Worm (Caenorhabditis elegans) whole organism, L1 larva: Measurements from ENCODE around the gene chst-1.
A peak's percentile ranks its signal among the peaks of the same experiment; 100 is the strongest.

ENCODE experiments used
- C04F5.9 ChIP-seq: sonication (generic microtip); optimal IDR thresholded peaks from 2 replicates; lab custom pipeline; 2016; ENCODE audit warnings: missing genetic modification characterization, missing compliant biosample characterization
- C16A3.4 ChIP-seq: fragments of 150-350 bp; optimal IDR thresholded peaks from 2 replicates; lab custom pipeline; 2014; ENCODE audit warnings: missing biosample characterization, missing genetic modification characterization
- alr-1 ChIP-seq: fragments of 200-800 bp; sonication (Bioruptor generic); optimal IDR thresholded peaks from 2 replicates; lab custom pipeline; 2018; ENCODE audit warnings: borderline replicate concordance, mild to moderate bottlenecking, missing genetic modification characterization, missing compliant biosample characterization
- aly-2 ChIP-seq: fragments of 150-350 bp; optimal IDR thresholded peaks from 2 replicates; lab custom pipeline; 2014; ENCODE audit warnings: missing biosample characterization, missing genetic modification characterization
- ama-1 ChIP-seq: fragments of 150-350 bp; optimal IDR thresholded peaks from 2 replicates; lab custom pipeline; 2014
- blmp-1 ChIP-seq: fragments of 150-350 bp; optimal IDR thresholded peaks from 2 replicates; lab custom pipeline; 2014; ENCODE audit warnings: missing biosample characterization, missing genetic modification characterization
- ceh-82 ChIP-seq, 3 experiments: fragments of 150-350 bp in 1 of 3; sonication (generic microtip) in 2 of 3; optimal IDR thresholded peaks; 2 replicates each; lab custom pipeline; 2014 to 2017; ENCODE audit warnings: missing biosample characterization in 3 of 3, missing genetic modification characterization in 3 of 3
- dpl-1 ChIP-seq, 3 experiments: fragments of 150-350 bp in 2 of 3; sonication (generic microtip) in 1 of 3; optimal IDR thresholded peaks; 2 replicates each; lab custom pipeline; 2014 to 2017; ENCODE audit warnings: missing biosample characterization in 3 of 3, missing genetic modification characterization in 3 of 3, missing genetic modification reagents in 3 of 3
- dsc-1 ChIP-seq: sonication (generic microtip); optimal IDR thresholded peaks from 2 replicates; lab custom pipeline; 2016; ENCODE audit warnings: mild to moderate bottlenecking, missing genetic modification characterization, missing compliant biosample characterization
- efl-1 ChIP-seq, 4 experiments: fragments of 150-350 bp; optimal IDR thresholded peaks in 3 of 4; peaks in 1 of 4; 1 replicate in 1 of 4; 2 replicates in 3 of 4; lab custom pipeline; 2014; ENCODE audit warnings: missing biosample characterization in 2 of 4, missing genetic modification characterization in 2 of 4, missing genetic modification reagents in 2 of 4
- efl-3 ChIP-seq: fragments of 200-800 bp; sonication (Bioruptor generic); optimal IDR thresholded peaks from 2 replicates; lab custom pipeline; 2018; ENCODE audit warnings: mild to moderate bottlenecking, missing genetic modification characterization, missing compliant biosample characterization
- egl-13 ChIP-seq: sonication (generic microtip); optimal IDR thresholded peaks from 2 replicates; lab custom pipeline; 2016; ENCODE audit warnings: missing genotype, missing genetic modification reagents, missing genetic modification characterization, missing compliant biosample characterization
- fkh-4 ChIP-seq: sonication (generic microtip); optimal IDR thresholded peaks from 2 replicates; lab custom pipeline; 2016; ENCODE audit warnings: missing compliant biosample characterization, missing genetic modification characterization, borderline replicate concordance
- grh-1 ChIP-seq: fragments of 200-800 bp; sonication (Bioruptor generic); IDR thresholded peaks from 2 replicates; pipeline ENCODE4 v1.3.6; 2022; ENCODE audit warnings: missing genetic modification reagents, missing genetic modification characterization, missing compliant biosample characterization
- hlh-17 ChIP-seq: fragments of 200-800 bp; sonication (Bioruptor generic); optimal IDR thresholded peaks from 2 replicates; lab custom pipeline; 2018; ENCODE audit warnings: missing genetic modification characterization, mild to moderate bottlenecking, missing compliant biosample characterization, moderate library complexity, borderline replicate concordance
- hlh-4 ChIP-seq: sonication (generic microtip); optimal IDR thresholded peaks from 2 replicates; lab custom pipeline; 2016; ENCODE audit warnings: mild to moderate bottlenecking, missing genetic modification characterization, missing compliant biosample characterization
- irx-1 ChIP-seq: sonication (generic microtip); optimal IDR thresholded peaks from 2 replicates; lab custom pipeline; 2016; ENCODE audit warnings: missing genetic modification characterization, missing compliant biosample characterization
- isw-1 ChIP-seq: fragments of 200-800 bp; sonication (Bioruptor generic); IDR thresholded peaks from 2 replicates; pipeline ENCODE4 v1.3.6; 2022; ENCODE audit warnings: missing genetic modification characterization, missing compliant biosample characterization
- lin-13 ChIP-seq: fragments of 150-350 bp; optimal IDR thresholded peaks from 2 replicates; lab custom pipeline; 2014; ENCODE audit warnings: missing biosample characterization, missing genetic modification reagents, missing genetic modification characterization
- lin-14 ChIP-seq: fragments of 200-800 bp; sonication (Bioruptor generic); optimal IDR thresholded peaks from 2 replicates; lab custom pipeline; 2018; ENCODE audit warnings: mild to moderate bottlenecking, missing genetic modification characterization, moderate library complexity, missing compliant biosample characterization
- lir-3 ChIP-seq: sonication (generic microtip); optimal IDR thresholded peaks from 2 replicates; lab custom pipeline; 2016; ENCODE audit warnings: mild to moderate bottlenecking, missing genetic modification characterization, moderate library complexity, missing compliant biosample characterization; ENCODE audit not compliant: poor library complexity
- lsy-2 ChIP-seq, 2 experiments: fragments of 150-350 bp; optimal IDR thresholded peaks; 2 replicates each; lab custom pipeline; 2014; ENCODE audit warnings: missing biosample characterization in 2 of 2, missing genetic modification characterization in 2 of 2
- mab-9 ChIP-seq: fragments of 200-800 bp; sonication (Bioruptor generic); IDR thresholded peaks from 2 replicates; pipeline ENCODE4 v1.3.6; 2022; ENCODE audit warnings: missing genetic modification reagents, missing genetic modification characterization, missing compliant biosample characterization
- mep-1 ChIP-seq: fragments of 150-350 bp; optimal IDR thresholded peaks from 2 replicates; lab custom pipeline; 2014; ENCODE audit warnings: missing biosample characterization, missing genetic modification characterization
- nhr-11 ChIP-seq: fragments of 150-350 bp; optimal IDR thresholded peaks from 2 replicates; lab custom pipeline; 2014; ENCODE audit warnings: missing biosample characterization, missing genetic modification characterization
- nhr-19 ChIP-seq: fragments of 200-800 bp; sonication (Bioruptor generic); conservative IDR thresholded peaks from 2 replicates; pipeline ENCODE4 v1.3.6; 2022; ENCODE audit warnings: missing genetic modification characterization, missing compliant biosample characterization
- nhr-237 ChIP-seq: fragments of 150-350 bp; optimal IDR thresholded peaks from 2 replicates; lab custom pipeline; 2014; ENCODE audit warnings: missing biosample characterization, missing genetic modification characterization
- nhr-28 ChIP-seq: fragments of 150-350 bp; optimal IDR thresholded peaks from 2 replicates; lab custom pipeline; 2014; ENCODE audit warnings: missing biosample characterization, missing genetic modification characterization
- nhr-71 ChIP-seq: sonication (generic microtip); optimal IDR thresholded peaks from 2 replicates; lab custom pipeline; 2016; ENCODE audit warnings: mild to moderate bottlenecking, missing genetic modification characterization, moderate library complexity, missing compliant biosample characterization
- nhr-77 ChIP-seq: fragments of 150-350 bp; optimal IDR thresholded peaks from 2 replicates; lab custom pipeline; 2014; ENCODE audit warnings: missing biosample characterization, missing genetic modification characterization
- pag-3 ChIP-seq: sonication (generic microtip); optimal IDR thresholded peaks from 2 replicates; lab custom pipeline; 2017; ENCODE audit warnings: missing genetic modification characterization, mild to moderate bottlenecking, missing compliant biosample characterization, antibody characterized with exemption, borderline replicate concordance; ENCODE audit not compliant: insufficient read depth
- pqm-1 ChIP-seq: sonication (generic microtip); optimal IDR thresholded peaks from 3 replicates; lab custom pipeline; 2017; ENCODE audit warnings: missing biosample characterization, missing genetic modification characterization
- snu-23 ChIP-seq: sonication (generic microtip); optimal IDR thresholded peaks from 2 replicates; lab custom pipeline; 2016; ENCODE audit warnings: missing genetic modification characterization, missing compliant biosample characterization
- sox-4 ChIP-seq: sonication (generic microtip); optimal IDR thresholded peaks from 2 replicates; lab custom pipeline; 2016; ENCODE audit warnings: missing genetic modification characterization, missing compliant biosample characterization
- sptf-1 ChIP-seq: fragments of 150-350 bp; optimal IDR thresholded peaks from 2 replicates; lab custom pipeline; 2014; ENCODE audit warnings: missing biosample characterization, missing genetic modification characterization
- swsn-7 ChIP-seq: sonication (generic microtip); optimal IDR thresholded peaks from 2 replicates; lab custom pipeline; 2016; ENCODE audit warnings: missing genetic modification characterization, missing compliant biosample characterization
- tbx-2 ChIP-seq: sonication (generic microtip); optimal IDR thresholded peaks from 2 replicates; lab custom pipeline; 2016; ENCODE audit warnings: missing genetic modification characterization, missing compliant biosample characterization
- unc-30 ChIP-seq: sonication (generic microtip); optimal IDR thresholded peaks from 2 replicates; lab custom pipeline; 2017; ENCODE audit warnings: missing biosample characterization, missing genetic modification characterization
- unc-62 ChIP-seq: fragments of 150-350 bp; optimal IDR thresholded peaks from 2 replicates; lab custom pipeline; 2014; ENCODE audit warnings: missing biosample characterization, missing genetic modification reagents, missing genetic modification characterization
- unc-98 ChIP-seq: fragments of 200-800 bp; sonication (Bioruptor generic); IDR thresholded peaks from 2 replicates; pipeline ENCODE4 v1.3.6; 2022; ENCODE audit warnings: missing genetic modification characterization, missing compliant biosample characterization
- vab-15 ChIP-seq: sonication (generic microtip); optimal IDR thresholded peaks from 2 replicates; lab custom pipeline; 2017; ENCODE audit warnings: missing genotype, mild to moderate bottlenecking, missing genetic modification characterization, missing compliant biosample characterization
- xbp-1 ChIP-seq: sonication (generic microtip); optimal IDR thresholded peaks from 2 replicates; lab custom pipeline; 2016; ENCODE audit warnings: missing genetic modification characterization, missing compliant biosample characterization
- zag-1 ChIP-seq: fragments of 150-350 bp; optimal IDR thresholded peaks from 2 replicates; lab custom pipeline; 2014; ENCODE audit warnings: missing biosample characterization, missing genetic modification characterization
- zip-4 ChIP-seq: fragments of 200-800 bp; sonication (Bioruptor generic); optimal IDR thresholded peaks from 2 replicates; lab custom pipeline; 2018; ENCODE audit warnings: mild to moderate bottlenecking, missing genetic modification characterization, moderate library complexity, missing compliant biosample characterization
- ztf-11 ChIP-seq, 2 experiments: sonication (generic microtip); optimal IDR thresholded peaks; 2 replicates each; lab custom pipeline; 2016 to 2017; ENCODE audit warnings: missing genetic modification characterization in 2 of 2, missing biosample characterization in 1 of 2, missing compliant biosample characterization in 1 of 2

Gene chst-1

DNA sequence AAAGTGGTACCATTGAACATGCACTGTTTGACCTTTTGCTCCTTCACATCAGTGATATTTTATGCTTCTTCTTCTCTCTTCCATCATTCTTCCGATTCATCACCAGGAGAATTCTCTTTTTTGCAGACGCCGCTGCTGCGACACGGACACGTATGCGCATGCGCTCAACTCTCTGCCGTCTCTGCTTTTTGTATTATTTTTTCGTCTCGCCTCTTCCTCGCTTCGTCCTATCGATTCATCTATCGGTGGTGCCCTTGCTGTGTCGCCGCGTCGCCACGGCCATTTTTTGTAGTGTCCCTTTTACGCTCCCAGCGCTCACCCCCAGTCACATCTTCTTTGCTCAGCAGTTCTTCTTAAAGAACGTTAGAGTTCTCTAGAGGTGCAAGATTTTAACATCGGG lies 19.4 kb upstream of the chst-1 start (continued):
- TF ChIP-seq mab-9: no peak
- TF ChIP-seq hlh-4 (tag; lab: Kevin White, UChicago): no peak
- peak; percentile 8 for TF ChIP-seq nhr-19
- no peak for TF ChIP-seq ama-1 (lab: Kevin White, UChicago)
- TF ChIP-seq irx-1: no peak
- peak; percentile 39 for TF ChIP-seq egl-13
- no peak for TF ChIP-seq pag-3
- no peak for TF ChIP-seq nhr-77 (tag; lab: Kevin White, UChicago)
- TF ChIP-seq fkh-4 (tag; lab: Kevin White, UChicago): no peak
- TF ChIP-seq sptf-1: no peak
- TF ChIP-seq zip-4: no peak
- peak; percentile 84 for TF ChIP-seq lin-14 (GFP tag; lab: Kevin White, UChicago)
- TF ChIP-seq zag-1 (tag; lab: Kevin White, UChicago): no peak
- no peak for TF ChIP-seq vab-15
- TF ChIP-seq lsy-2 (tag; optimal IDR thresholded peaks at IDR 0.05; lab: Kevin White, UChicago): peak; percentile 45 to 85
- TF ChIP-seq hlh-17 (GFP tag; lab: Kevin White, UChicago): no peak
- TF ChIP-seq C04F5.9 (tag; lab: Kevin White, UChicago): no peak
- no peak for TF ChIP-seq nhr-28 (tag; lab: Kevin White, UChicago)
- peak; percentile 64 for TF ChIP-seq nhr-71 (tag; lab: Kevin White, UChicago)
- no peak for TF ChIP-seq unc-98
- no peak for TF ChIP-seq lir-3 (tag; lab: Kevin White, UChicago)
- TF ChIP-seq mep-1 (tag; lab: Kevin White, UChicago): peak; percentile 57
- peak; percentile 57 for TF ChIP-seq swsn-7 (tag; lab: Kevin White, UChicago)
- TF ChIP-seq sox-4: no peak
- TF ChIP-seq dsc-1 (tag; lab: Kevin White, UChicago): peak; percentile 38
- peak; percentile 30 for TF ChIP-seq blmp-1 (tag; lab: Kevin White, UChicago)
- TF ChIP-seq xbp-1: peak; percentile 42
- TF ChIP-seq isw-1 (GFP tag; lab: Robert Waterston, UW): no peak
- TF ChIP-seq efl-1 (optimal IDR thresholded peaks at IDR 0.05; lab: Kevin White, UChicago): peak in 1 of 2 experiments; percentile 8
- TF ChIP-seq efl-1 (GFP tag; optimal IDR thresholded peaks at IDR 0.05 in 1 of 2; lab: Kevin White, UChicago): peak in 1 of 2 experiments; percentile 0
- TF ChIP-seq, all 84 proteins: peak for 27

DNA sequence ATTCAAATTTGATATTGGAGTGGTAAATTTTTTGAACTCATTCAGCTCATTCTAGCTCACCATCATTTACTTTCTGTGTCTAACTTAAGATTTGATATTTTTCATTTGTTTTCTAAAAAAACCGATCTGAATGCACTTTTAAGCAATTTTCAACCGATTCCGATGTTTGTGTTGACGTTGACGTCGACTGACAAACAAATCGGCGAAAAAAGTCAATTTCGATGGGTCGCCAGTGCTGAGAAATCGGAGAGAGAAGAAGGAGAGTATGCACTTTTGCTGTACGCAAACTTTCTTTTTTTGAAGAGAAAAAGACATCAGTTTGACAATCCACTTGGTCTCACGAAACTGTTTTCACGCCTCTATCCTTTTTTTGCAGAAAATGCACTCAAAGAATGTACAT lies 18.7 kb upstream of the chst-1 start:
- TF ChIP-seq tbx-2 (tag; lab: Kevin White, UChicago): no peak
- TF ChIP-seq pqm-1 (tag; lab: Kevin White, UChicago): no peak
- TF ChIP-seq blmp-1 (tag; lab: Kevin White, UChicago): peak; percentile 73
- TF ChIP-seq grh-1 (GFP tag; lab: Robert Waterston, UW): no peak
- no peak for TF ChIP-seq alr-1 (tag; lab: Kevin White, UChicago)
- TF ChIP-seq unc-62: no peak
- TF ChIP-seq efl-3: no peak
- TF ChIP-seq zag-1 (tag; lab: Kevin White, UChicago): no peak
- no peak for TF ChIP-seq egl-13
- no peak for TF ChIP-seq dpl-1 (GFP tag; optimal IDR thresholded peaks at IDR 0.05; lab: Kevin White, UChicago)
- TF ChIP-seq C04F5.9 (tag; lab: Kevin White, UChicago): no peak
- TF ChIP-seq ceh-82 (tag; optimal IDR thresholded peaks at IDR 0.05; lab: Kevin White, UChicago): no peak
- no peak for TF ChIP-seq dsc-1 (tag; lab: Kevin White, UChicago)
- TF ChIP-seq lin-13 (GFP tag; lab: Kevin White, UChicago): no peak
- no peak for TF ChIP-seq nhr-28 (tag; lab: Kevin White, UChicago)
- no peak for TF ChIP-seq nhr-11 (tag; lab: Kevin White, UChicago)
- no peak for TF ChIP-seq mab-9
- TF ChIP-seq lin-14 (GFP tag; lab: Kevin White, UChicago): peak; percentile 8
- TF ChIP-seq nhr-237 (tag; lab: Kevin White, UChicago): no peak
- no peak for TF ChIP-seq ztf-11 (tag; optimal IDR thresholded peaks at IDR 0.05; lab: Kevin White, UChicago)
- TF ChIP-seq aly-2 (tag; lab: Kevin White, UChicago): no peak
- no peak for TF ChIP-seq unc-30
- no peak for TF ChIP-seq snu-23
- no peak for TF ChIP-seq vab-15
- TF ChIP-seq efl-1 (optimal IDR thresholded peaks at IDR 0.05; lab: Kevin White, UChicago): no peak
- peak in 1 of 2 experiments; percentile 86 for TF ChIP-seq efl-1 (GFP tag; optimal IDR thresholded peaks at IDR 0.05 in 1 of 2; lab: Kevin White, UChicago)
- no peak for TF ChIP-seq C16A3.4 (tag; lab: Kevin White, UChicago)
